Fruit fly (Drosophila melanogaster): ENCODE results near the gene CG18581.

Gene CG18581

dm6 chr3L:15093929-15094588 is 44.0 kb upstream of the CG18581 start:
- TF ChIP-seq CG4496 (GFP tag; IDR thresholded peaks at IDR 0.05) (0 out of 3 replicates have a peak, but pooled peaks have one; percentile 49), gl (tag; optimal IDR thresholded peaks at IDR 0.05) (no peak), Ets98B (GFP tag; IDR thresholded peaks at IDR 0.05) (no peak; the same call in 1 of the 2 replicates), CG8159 (tag; optimal IDR thresholded peaks at IDR 0.05) (peak; percentile 5), CG32121 (GFP tag; IDR thresholded peaks at IDR 0.05) (0 out of 2 replicates have a peak, but pooled peaks have one; percentile 37), Pif1A (GFP tag; optimal IDR thresholded peaks at IDR 0.05) (peak; percentile 19), EcR (GFP tag; optimal IDR thresholded peaks at IDR 0.05) (peak; percentile 70)

- no peak for TF ChIP-seq CG10348 (GFP tag; IDR thresholded peaks at IDR 0.05)
- TF ChIP-seq CG8301 (tag; optimal IDR thresholded peaks at IDR 0.05) = no peak
- TF ChIP-seq CG32121 (GFP tag; IDR thresholded peaks at IDR 0.05) = no peak
- TF ChIP-seq CG12605 (GFP tag; IDR thresholded peaks at IDR 0.05) = no peak
- no peak for TF ChIP-seq EcR (GFP tag; optimal IDR thresholded peaks at IDR 0.05)
- no peak for TF ChIP-seq D1 (tag; optimal IDR thresholded peaks at IDR 0.05)
- TF ChIP-seq CG14655 (GFP tag; optimal IDR thresholded peaks at IDR 0.05) = no peak
- no peak for TF ChIP-seq CG34367 (tag; optimal IDR thresholded peaks at IDR 0.05)
Measured at dm6 chr3L:15089887-15090679, 40.1 kb upstream of the CG18581 start.

dm6 chr3L:15089083-15089704 is 39.2 kb upstream of the CG18581 start:
- TF ChIP-seq CG17806 (tag; optimal IDR thresholded peaks at IDR 0.05) = no peak
- no peak for TF ChIP-seq Snoo (tag; optimal IDR thresholded peaks at IDR 0.05)
- TF ChIP-seq gl (tag; optimal IDR thresholded peaks at IDR 0.05) = no peak
- TF ChIP-seq Pif1B (GFP tag; optimal IDR thresholded peaks at IDR 0.05) = no peak
- no peak for TF ChIP-seq fd96Ca (GFP tag; IDR thresholded peaks at IDR 0.05)
- no peak for TF ChIP-seq CG15710 (tag; optimal IDR thresholded peaks at IDR 0.05)
- TF ChIP-seq Pif1A (GFP tag; optimal IDR thresholded peaks at IDR 0.05) = no peak
- no peak for TF ChIP-seq CG34367 (tag; optimal IDR thresholded peaks at IDR 0.05)
- no peak for TF ChIP-seq Ets98B (GFP tag; IDR thresholded peaks at IDR 0.05)

- TF ChIP-seq fd96Ca (GFP tag; IDR thresholded peaks at IDR 0.05) (no peak), CG8159 (tag; optimal IDR thresholded peaks at IDR 0.05) (no peak), CG14655 (GFP tag; optimal IDR thresholded peaks at IDR 0.05) (no peak), Snoo (tag; optimal IDR thresholded peaks at IDR 0.05) (no peak), CG9948 (tag; optimal IDR thresholded peaks at IDR 0.05) (no peak)
Measured at dm6 chr3L:15088285-15088684, 38.3 kb upstream of the CG18581 start.

- TF ChIP-seq CG14655 (GFP tag; optimal IDR thresholded peaks at IDR 0.05) (no peak), CG9948 (tag; optimal IDR thresholded peaks at IDR 0.05) (no peak), CG13204 (GFP tag; optimal IDR thresholded peaks at IDR 0.05) (no peak)
Measured at dm6 chr3L:15084288-15084687, 34.3 kb upstream of the CG18581 start.

- TF ChIP-seq rn (GFP tag; IDR thresholded peaks at IDR 0.05) = no peak
- TF ChIP-seq CG15710 (tag; optimal IDR thresholded peaks at IDR 0.05) = no peak
- TF ChIP-seq CG32121 (GFP tag; IDR thresholded peaks at IDR 0.05) = peak; percentile 9; the same call in 1 of the 2 replicates
- TF ChIP-seq CG14655 (GFP tag; optimal IDR thresholded peaks at IDR 0.05) = no peak
- TF ChIP-seq CG4496 (GFP tag; IDR thresholded peaks at IDR 0.05) = no peak
- TF ChIP-seq Ets98B (GFP tag; IDR thresholded peaks at IDR 0.05) = peak; percentile 27; the same call in 1 of the 2 replicates
- peak; percentile 35 for TF ChIP-seq CG12605 (GFP tag; IDR thresholded peaks at IDR 0.05)
- no peak for TF ChIP-seq CG34367 (tag; optimal IDR thresholded peaks at IDR 0.05)
- no peak for TF ChIP-seq Snoo (tag; optimal IDR thresholded peaks at IDR 0.05)
- no peak for TF ChIP-seq CG17806 (tag; optimal IDR thresholded peaks at IDR 0.05)
- no peak for TF ChIP-seq CG13204 (GFP tag; optimal IDR thresholded peaks at IDR 0.05)
- TF ChIP-seq EcR (GFP tag; optimal IDR thresholded peaks at IDR 0.05) = no peak
- no peak for TF ChIP-seq Pif1A (GFP tag; optimal IDR thresholded peaks at IDR 0.05)
Measured at dm6 chr3L:15079278-15079677, 29.3 kb upstream of the CG18581 start.

- no peak for TF ChIP-seq CG8301 (tag; optimal IDR thresholded peaks at IDR 0.05)
- no peak for TF ChIP-seq Ets98B (GFP tag; IDR thresholded peaks at IDR 0.05)
- no peak for TF ChIP-seq gl (tag; optimal IDR thresholded peaks at IDR 0.05)
- no peak for TF ChIP-seq EcR (GFP tag; optimal IDR thresholded peaks at IDR 0.05)
- no peak for TF ChIP-seq Snoo (tag; optimal IDR thresholded peaks at IDR 0.05)
- no peak for TF ChIP-seq CG10348 (GFP tag; IDR thresholded peaks at IDR 0.05)
- no peak for TF ChIP-seq CG8159 (tag; optimal IDR thresholded peaks at IDR 0.05)
- TF ChIP-seq Pif1B (GFP tag; optimal IDR thresholded peaks at IDR 0.05) = no peak
- no peak for TF ChIP-seq CG17806 (tag; optimal IDR thresholded peaks at IDR 0.05)
- no peak for TF ChIP-seq rn (GFP tag; IDR thresholded peaks at IDR 0.05)
- TF ChIP-seq CG15710 (tag; optimal IDR thresholded peaks at IDR 0.05) = no peak
- no peak for TF ChIP-seq CG9948 (tag; optimal IDR thresholded peaks at IDR 0.05)
- TF ChIP-seq Pif1A (GFP tag; optimal IDR thresholded peaks at IDR 0.05) = no peak
- TF ChIP-seq CG34367 (tag; optimal IDR thresholded peaks at IDR 0.05) = no peak
- TF ChIP-seq CG13204 (GFP tag; optimal IDR thresholded peaks at IDR 0.05) = no peak
- no peak for TF ChIP-seq CG4496 (GFP tag; IDR thresholded peaks at IDR 0.05)
- TF ChIP-seq fd96Ca (GFP tag; IDR thresholded peaks at IDR 0.05) = no peak
- TF ChIP-seq CG32121 (GFP tag; IDR thresholded peaks at IDR 0.05) = no peak
- TF ChIP-seq D1 (tag; optimal IDR thresholded peaks at IDR 0.05) = no peak
Measured at dm6 chr3L:15078347-15078746, 28.3 kb upstream of the CG18581 start, which contains the start of gene Or71a. Gene Or71a, minus strand, starts transcription at chr3L:15078447.
